Worm (Caenorhabditis elegans) whole organism, L3 larva: ENCODE data around the gene tomm-7.

Source experiments
- R02D3.7 ChIP-seq: fragments of 150-350 bp; optimal IDR thresholded peaks from 2 replicates; lab custom pipeline; 2014; ENCODE audit warnings: missing biosample characterization, missing genetic modification characterization
- ZK546.5 ChIP-seq: sonication (generic microtip); optimal IDR thresholded peaks from 2 replicates; lab custom pipeline; 2017; ENCODE audit warnings: missing biosample characterization, missing genetic modification characterization
- aly-2 ChIP-seq: fragments of 150-350 bp; optimal IDR thresholded peaks from 2 replicates; lab custom pipeline; 2014; ENCODE audit warnings: missing biosample characterization, missing genetic modification characterization
- ceh-16 ChIP-seq: sonication (generic microtip); optimal IDR thresholded peaks from 2 replicates; lab custom pipeline; 2017; ENCODE audit warnings: missing biosample characterization, missing genetic modification characterization
- ceh-28 ChIP-seq: fragments of 150-350 bp; optimal IDR thresholded peaks from 2 replicates; lab custom pipeline; 2014; ENCODE audit warnings: missing biosample characterization, missing genetic modification reagents, missing genetic modification characterization
- ceh-82 ChIP-seq: fragments of 150-350 bp; optimal IDR thresholded peaks from 2 replicates; lab custom pipeline; 2014; ENCODE audit warnings: missing biosample characterization, missing genetic modification characterization
- daf-12 ChIP-seq: fragments of 150-350 bp; optimal IDR thresholded peaks from 2 replicates; lab custom pipeline; 2014; ENCODE audit warnings: missing biosample characterization, missing genetic modification reagents, missing genetic modification characterization
- egl-27 ChIP-seq: sonication (generic microtip); optimal IDR thresholded peaks from 4 replicates; lab custom pipeline; 2017; ENCODE audit warnings: missing biosample characterization, missing genetic modification reagents, missing genetic modification characterization
- egl-5 ChIP-seq: fragments of 150-350 bp; optimal IDR thresholded peaks from 2 replicates; lab custom pipeline; 2017; ENCODE audit warnings: missing biosample characterization, missing genetic modification reagents, missing genetic modification characterization, inconsistent platforms
- elt-2 ChIP-seq: sonication (generic microtip); optimal IDR thresholded peaks from 2 replicates; lab custom pipeline; 2016; ENCODE audit warnings: missing genetic modification reagents, mild to moderate bottlenecking, missing genetic modification characterization, missing compliant biosample characterization
- elt-3 ChIP-seq, 3 experiments: fragments of 150-350 bp in 1 of 3; sonication (generic microtip) in 2 of 3; optimal IDR thresholded peaks; 2 replicates in 2 of 3; 4 replicates in 1 of 3; lab custom pipeline; 2014 to 2017; ENCODE audit warnings: missing biosample characterization in 3 of 3, missing genetic modification characterization in 3 of 3
- eor-1 ChIP-seq, 2 experiments: fragments of 150-350 bp; optimal IDR thresholded peaks; 2 replicates each; lab custom pipeline; 2014 to 2018; ENCODE audit warnings: missing biosample characterization in 2 of 2, missing genetic modification characterization in 2 of 2
- fkh-2 ChIP-seq: fragments of 150-350 bp; optimal IDR thresholded peaks from 2 replicates; lab custom pipeline; 2014; ENCODE audit warnings: missing biosample characterization, missing genetic modification reagents, missing genetic modification characterization
- fos-1 ChIP-seq: fragments of 150-350 bp; optimal IDR thresholded peaks from 2 replicates; lab custom pipeline; 2014; ENCODE audit warnings: missing biosample characterization, missing genetic modification characterization
- hmg-11 ChIP-seq: sonication (generic microtip); optimal IDR thresholded peaks from 2 replicates; lab custom pipeline; 2016; ENCODE audit warnings: missing genetic modification characterization, missing compliant biosample characterization
- jun-1 ChIP-seq: fragments of 150-350 bp; optimal IDR thresholded peaks from 2 replicates; lab custom pipeline; 2014; ENCODE audit warnings: missing biosample characterization, missing genetic modification reagents, missing genetic modification characterization
- lin-15B ChIP-seq: fragments of 150-350 bp; optimal IDR thresholded peaks from 2 replicates; lab custom pipeline; 2014; ENCODE audit warnings: missing biosample characterization, missing genetic modification characterization
- lin-39 ChIP-seq: fragments of 150-350 bp; optimal IDR thresholded peaks from 2 replicates; lab custom pipeline; 2018; ENCODE audit warnings: missing biosample characterization, missing genetic modification reagents, missing genetic modification characterization
- lsy-12 ChIP-seq: sonication (generic microtip); optimal IDR thresholded peaks from 2 replicates; lab custom pipeline; 2016; ENCODE audit warnings: mild to moderate bottlenecking, missing genetic modification characterization, missing compliant biosample characterization
- mdl-1 ChIP-seq: fragments of 150-350 bp; optimal IDR thresholded peaks from 2 replicates; lab custom pipeline; 2014; ENCODE audit warnings: missing biosample characterization, missing genetic modification characterization
- nfya-1 ChIP-seq: sonication (generic microtip); optimal IDR thresholded peaks from 2 replicates; lab custom pipeline; 2017; ENCODE audit warnings: missing genetic modification characterization, mild to moderate bottlenecking, missing compliant biosample characterization, antibody characterized with exemption, moderate library complexity; ENCODE audit not compliant: insufficient read depth
- nhr-11 ChIP-seq: fragments of 150-350 bp; optimal IDR thresholded peaks from 2 replicates; lab custom pipeline; 2014; ENCODE audit warnings: missing biosample characterization, missing genetic modification characterization
- nhr-12 ChIP-seq: fragments of 150-350 bp; optimal IDR thresholded peaks from 2 replicates; lab custom pipeline; 2014; ENCODE audit warnings: missing biosample characterization, missing genetic modification characterization
- nhr-23 ChIP-seq: fragments of 150-350 bp; optimal IDR thresholded peaks from 2 replicates; lab custom pipeline; 2014; ENCODE audit warnings: missing biosample characterization, missing genetic modification reagents, missing genetic modification characterization
- nhr-237 ChIP-seq: fragments of 150-350 bp; optimal IDR thresholded peaks from 2 replicates; lab custom pipeline; 2014; ENCODE audit warnings: missing biosample characterization, missing genetic modification characterization
- nhr-25 ChIP-seq: sonication (generic microtip); optimal IDR thresholded peaks from 2 replicates; lab custom pipeline; 2017; ENCODE audit warnings: missing biosample characterization, missing genetic modification characterization
- nhr-28 ChIP-seq: fragments of 150-350 bp; optimal IDR thresholded peaks from 2 replicates; lab custom pipeline; 2014; ENCODE audit warnings: missing biosample characterization, missing genetic modification characterization
- nhr-43 ChIP-seq: sonication (generic microtip); optimal IDR thresholded peaks from 2 replicates; lab custom pipeline; 2016; ENCODE audit warnings: mild to moderate bottlenecking, missing genetic modification characterization, missing compliant biosample characterization; ENCODE audit not compliant: poor library complexity, severe bottlenecking
- nhr-67 ChIP-seq: fragments of 150-350 bp; optimal IDR thresholded peaks from 2 replicates; lab custom pipeline; 2014; ENCODE audit warnings: missing biosample characterization, missing genetic modification characterization
- nhr-76 ChIP-seq: fragments of 150-350 bp; sonication (generic microtip); optimal IDR thresholded peaks from 5 replicates; lab custom pipeline; 2014; ENCODE audit warnings: missing biosample characterization, missing genetic modification characterization
- nhr-77 ChIP-seq: fragments of 150-350 bp; optimal IDR thresholded peaks from 2 replicates; lab custom pipeline; 2014; ENCODE audit warnings: missing biosample characterization, missing genetic modification characterization
- pha-4 ChIP-seq: fragments of 150-350 bp; optimal IDR thresholded peaks from 2 replicates; lab custom pipeline; 2014; ENCODE audit warnings: missing biosample characterization, missing genetic modification reagents, missing genetic modification characterization
- pqm-1 ChIP-seq: fragments of 150-350 bp; optimal IDR thresholded peaks from 2 replicates; lab custom pipeline; 2017; ENCODE audit warnings: missing biosample characterization, missing genetic modification characterization, inconsistent platforms
- sea-2 ChIP-seq: fragments of 150-350 bp; sonication (generic microtip); optimal IDR thresholded peaks from 4 replicates; lab custom pipeline; 2014; ENCODE audit warnings: missing biosample characterization, missing genetic modification reagents, missing genetic modification characterization
- skn-1 ChIP-seq: fragments of 150-350 bp; optimal IDR thresholded peaks from 2 replicates; lab custom pipeline; 2014; ENCODE audit warnings: missing biosample characterization, missing genetic modification characterization
- snpc-4 ChIP-seq: fragments of 150-350 bp; optimal IDR thresholded peaks from 2 replicates; lab custom pipeline; 2014; ENCODE audit warnings: missing biosample characterization, missing genetic modification characterization
- tbx-2 ChIP-seq: sonication (generic microtip); optimal IDR thresholded peaks from 2 replicates; lab custom pipeline; 2016; ENCODE audit warnings: mild to moderate bottlenecking, missing genetic modification characterization, missing compliant biosample characterization
- unc-39 ChIP-seq: sonication (generic microtip); optimal IDR thresholded peaks from 4 replicates; lab custom pipeline; 2017; ENCODE audit warnings: missing biosample characterization, missing genetic modification characterization
- unc-62 ChIP-seq: fragments of 150-350 bp; sonication (generic microtip); optimal IDR thresholded peaks from 4 replicates; lab custom pipeline; 2014; ENCODE audit warnings: missing biosample characterization, missing genetic modification reagents, missing genetic modification characterization
- zag-1 ChIP-seq: fragments of 150-350 bp; optimal IDR thresholded peaks from 2 replicates; lab custom pipeline; 2014; ENCODE audit warnings: missing biosample characterization, missing genetic modification characterization
- ztf-11 ChIP-seq: fragments of 150-350 bp; optimal IDR thresholded peaks from 2 replicates; lab custom pipeline; 2014; ENCODE audit warnings: missing biosample characterization, missing genetic modification characterization
- ztf-4 ChIP-seq: fragments of 150-350 bp; optimal IDR thresholded peaks from 2 replicates; lab custom pipeline; 2014; ENCODE audit warnings: missing biosample characterization, missing genetic modification characterization

tomm-7 gene

ce11 chrIII:7838907-7839642 lies 20.3 kb upstream of the tomm-7 start, which contains the start of gene ceh-23:
Gene ceh-23, plus strand, starts transcription at chrIII:7839592.
- TF ChIP-seq nhr-77 (tag; lab: Kevin White, UChicago) (no peak), hmg-11 (tag; lab: Kevin White, UChicago) (no peak), nhr-11 (tag; lab: Kevin White, UChicago) (no peak)
- TF ChIP-seq, all 47 proteins: peak for 0

- no peak for TF ChIP-seq egl-27 (tag; lab: Kevin White, UChicago)
- TF ChIP-seq nhr-28 = no peak
- no peak for TF ChIP-seq snpc-4 (tag; lab: Kevin White, UChicago)
- TF ChIP-seq skn-1 (tag; lab: Kevin White, UChicago) = no peak
- no peak for TF ChIP-seq daf-12 (tag; lab: Kevin White, UChicago)
- no peak for TF ChIP-seq R02D3.7 (tag; lab: Kevin White, UChicago)
- no peak for TF ChIP-seq ceh-16
- TF ChIP-seq nhr-25 (tag; lab: Kevin White, UChicago) = no peak
- TF ChIP-seq eor-1 (tag; optimal IDR thresholded peaks at IDR 0.05; lab: Kevin White, UChicago) = no peak
- TF ChIP-seq fos-1 (tag; lab: Kevin White, UChicago) = no peak
- no peak for TF ChIP-seq unc-39 (tag; lab: Kevin White, UChicago)
Measured at ce11 chrIII:7843536-7843935, 15.9 kb upstream of the tomm-7 start, which contains the start of gene ZK652.8. Gene ZK652.8, minus strand, starts transcription at chrIII:7843636.

- TF ChIP-seq elt-2 (no peak), nfya-1 (tag; lab: Kevin White, UChicago) (peak; percentile 29), egl-5 (tag; lab: Kevin White, UChicago) (peak; percentile 6), lin-15B (tag; lab: Kevin White, UChicago) (no peak), zag-1 (tag; lab: Kevin White, UChicago) (no peak)
- TF ChIP-seq, all 47 proteins: peak for 2
Measured at ce11 chrIII:7848173-7848572, 11.2 kb upstream of the tomm-7 start.

- peak; percentile 100 for TF ChIP-seq pha-4 (tag; lab: Kevin White, UChicago)
- TF ChIP-seq elt-2 = peak; percentile 97
- peak; percentile 91 for TF ChIP-seq daf-12 (tag; lab: Kevin White, UChicago)
- peak; percentile 99 for TF ChIP-seq lin-39 (tag; lab: Kevin White, UChicago)
- peak; percentile 96 for TF ChIP-seq nhr-77 (tag; lab: Kevin White, UChicago)
- peak; percentile 100 for TF ChIP-seq nhr-25 (tag; lab: Kevin White, UChicago)
- TF ChIP-seq ztf-11 = no peak
- TF ChIP-seq hmg-11 (tag; lab: Kevin White, UChicago) = peak; percentile 95
- no peak for TF ChIP-seq eor-1 (tag; optimal IDR thresholded peaks at IDR 0.05; lab: Kevin White, UChicago)
- peak; percentile 99 for TF ChIP-seq jun-1 (tag; lab: Kevin White, UChicago)
- peak; percentile 99 for TF ChIP-seq nhr-43 (tag; lab: Kevin White, UChicago)
- TF ChIP-seq egl-5 (tag; lab: Kevin White, UChicago) = peak; percentile 97
- peak; percentile 82 for TF ChIP-seq ceh-16
- TF ChIP-seq nhr-23 (tag; lab: Kevin White, UChicago) = peak; percentile 100
- TF ChIP-seq egl-27 (tag; lab: Kevin White, UChicago) = peak; percentile 96
- peak; percentile 99 for TF ChIP-seq ceh-82 (tag; lab: Kevin White, UChicago)
- peak; percentile 92 for TF ChIP-seq nhr-76 (tag; lab: Kevin White, UChicago)
- TF ChIP-seq tbx-2 (tag; lab: Kevin White, UChicago) = peak; percentile 97
- TF ChIP-seq mdl-1 (tag; lab: Kevin White, UChicago) = peak; percentile 79
- TF ChIP-seq sea-2 (GFP tag; lab: Kevin White, UChicago) = peak; percentile 47
- peak; percentile 94 for TF ChIP-seq ztf-4
- TF ChIP-seq nhr-67 (tag; lab: Kevin White, UChicago) = peak; percentile 26
- peak; percentile 93 for TF ChIP-seq zag-1 (tag; lab: Kevin White, UChicago)
- peak; percentile 99 for TF ChIP-seq nhr-11 (tag; lab: Kevin White, UChicago)
- peak; percentile 79 for TF ChIP-seq ZK546.5 (tag; lab: Kevin White, UChicago)
- peak; percentile 99 for TF ChIP-seq nfya-1 (tag; lab: Kevin White, UChicago)
- TF ChIP-seq unc-39 (tag; lab: Kevin White, UChicago) = peak; percentile 53
- peak; percentile 98 for TF ChIP-seq pqm-1
- TF ChIP-seq fkh-2 (tag; lab: Kevin White, UChicago) = no peak
- peak; percentile 86 for TF ChIP-seq nhr-28
- TF ChIP-seq aly-2 (tag; lab: Kevin White, UChicago) = peak; percentile 95
- peak; percentile 97 for TF ChIP-seq ceh-28 (tag; lab: Kevin White, UChicago)
- TF ChIP-seq unc-62 (GFP tag; lab: Kevin White, UChicago) = peak; percentile 99
- TF ChIP-seq lin-15B (tag; lab: Kevin White, UChicago) = peak; percentile 100
- no peak for TF ChIP-seq nhr-12
- peak; percentile 48 for TF ChIP-seq nhr-237 (tag; lab: Kevin White, UChicago)
- TF ChIP-seq lsy-12 = peak; percentile 100
- peak; percentile 83 to 98 (median 90) for TF ChIP-seq elt-3 (tag; optimal IDR thresholded peaks at IDR 0.05; lab: Kevin White, UChicago)
Measured at ce11 chrIII:7854494-7855184, 4.8 kb upstream of the tomm-7 start, which contains the start of gene rpl-35. Gene rpl-35, plus strand, starts transcription at chrIII:7855134.
